Fruit fly (Drosophila melanogaster) whole organism, wandering third instar larva: Measurements from ENCODE around the gene MFS9.

ENCODE experiments used
- Abd-B ChIP-seq: fragments of >200 bp; optimal IDR thresholded peaks from 2 replicates; lab custom pipeline; 2017; ENCODE audit warnings: missing biosample characterization, missing genetic modification characterization
- CG32264 ChIP-seq: fragments of 200-800 bp; sonication (Bioruptor generic); optimal IDR thresholded peaks from 2 replicates; lab custom pipeline; 2016; ENCODE audit warnings: missing biosample characterization, missing genetic modification characterization
- CG9705 ChIP-seq: fragments of 200-800 bp; sonication (Bioruptor generic); optimal IDR thresholded peaks from 2 replicates; lab custom pipeline; 2018; ENCODE audit warnings: missing biosample characterization, mild to moderate bottlenecking, missing genetic modification characterization
- CrebA ChIP-seq: fragments of 200-800 bp; sonication (Bioruptor generic); optimal IDR thresholded peaks from 2 replicates; lab custom pipeline; 2016; ENCODE audit warnings: missing biosample characterization, mild to moderate bottlenecking, missing genetic modification characterization, borderline replicate concordance
- Dfd ChIP-seq: fragments of >200 bp; optimal IDR thresholded peaks from 2 replicates; lab custom pipeline; 2017; ENCODE audit warnings: missing biosample characterization, missing genetic modification characterization
- Dif ChIP-seq: fragments of 200-275, 200-300 bp; sonication (Bioruptor generic); optimal IDR thresholded peaks from 2 replicates; lab custom pipeline; 2018; ENCODE audit warnings: missing biosample characterization, missing genetic modification characterization; ENCODE audit not compliant: partially characterized antibody
- GATAd ChIP-seq: sonication (Bioruptor generic); optimal IDR thresholded peaks from 2 replicates; lab custom pipeline; 2016; ENCODE audit warnings: missing biosample characterization, missing genetic modification characterization
- HLH106 ChIP-seq: fragments of 200-800 bp; optimal IDR thresholded peaks from 3 replicates; lab custom pipeline; 2019; ENCODE audit warnings: missing biosample characterization, mild to moderate bottlenecking, missing genetic modification characterization, moderate library complexity
- Hnf4 ChIP-seq: fragments of 200-800 bp; sonication (Bioruptor generic); optimal IDR thresholded peaks from 2 replicates; lab custom pipeline; 2016; ENCODE audit warnings: missing biosample characterization, mild to moderate bottlenecking, missing genetic modification characterization
- Hr78 ChIP-seq: fragments of >200 bp; optimal IDR thresholded peaks from 2 replicates; lab custom pipeline; 2017; ENCODE audit warnings: missing biosample characterization, missing genetic modification characterization
- Hr83 ChIP-seq: fragments of 200-300 bp; sonication (Bioruptor generic); optimal IDR thresholded peaks from 2 replicates; lab custom pipeline; 2016; ENCODE audit warnings: missing biosample characterization, mild to moderate bottlenecking, missing genetic modification characterization, moderate library complexity; ENCODE audit not compliant: poor library complexity, severe bottlenecking
- Jra ChIP-seq: sonication (Bioruptor generic); optimal IDR thresholded peaks from 2 replicates; lab custom pipeline; 2016; ENCODE audit warnings: missing biosample characterization, missing genetic modification characterization
- Mio ChIP-seq: sonication (Bioruptor generic); optimal IDR thresholded peaks from 2 replicates; lab custom pipeline; 2016; ENCODE audit warnings: missing biosample characterization, missing genetic modification characterization
- Myc ChIP-seq: fragments of >200 bp; optimal IDR thresholded peaks from 2 replicates; lab custom pipeline; 2017
- N ChIP-seq: fragments of >200 bp; optimal IDR thresholded peaks from 2 replicates; lab custom pipeline; 2018; ENCODE audit warnings: missing biosample characterization, missing external identifiers, missing genetic modification characterization
- OdsH ChIP-seq: fragments of 200-800 bp; sonication (Bioruptor generic); optimal IDR thresholded peaks from 2 replicates; lab custom pipeline; 2016; ENCODE audit warnings: missing biosample characterization, mild to moderate bottlenecking, missing genetic modification characterization
- Rel ChIP-seq, 2 experiments: fragments of 200-800 bp; sonication (Bioruptor generic) in 1 of 2; optimal IDR thresholded peaks; 2 replicates in 1 of 2; 3 replicates in 1 of 2; lab custom pipeline; 2016 to 2019; ENCODE audit warnings: mild to moderate bottlenecking in 2 of 2, missing biosample characterization in 2 of 2, missing genetic modification characterization in 2 of 2, moderate library complexity in 1 of 2
- Sp1 ChIP-seq: fragments of 200-800 bp; sonication (Bioruptor generic); optimal IDR thresholded peaks from 3 replicates; lab custom pipeline; 2019; ENCODE audit warnings: missing biosample characterization, mild to moderate bottlenecking, missing genetic modification characterization, moderate library complexity
- Vsx2 ChIP-seq: fragments of 200-300, 225-300 bp; sonication (Bioruptor generic); optimal IDR thresholded peaks from 2 replicates; lab custom pipeline; 2018; ENCODE audit warnings: missing biosample characterization, missing genetic modification characterization; ENCODE audit not compliant: partially characterized antibody
- br ChIP-seq: fragments of 200-800 bp; sonication (Bioruptor generic); optimal IDR thresholded peaks from 2 replicates; lab custom pipeline; 2016; ENCODE audit warnings: missing biosample characterization, missing genetic modification characterization
- brk ChIP-seq: fragments of 200-800 bp; sonication (Bioruptor generic); optimal IDR thresholded peaks from 2 replicates; lab custom pipeline; 2016; ENCODE audit warnings: missing biosample characterization, mild to moderate bottlenecking, missing genetic modification characterization
- dl ChIP-seq, 2 experiments: fragments of 175-275, 200-275 bp in 1 of 2; fragments of 200-275 bp in 1 of 2; sonication (Bioruptor generic); optimal IDR thresholded peaks; lab custom pipeline; 2018; ENCODE audit warnings: mild to moderate bottlenecking in 2 of 2, missing biosample characterization in 2 of 2, missing genetic modification characterization in 2 of 2, moderate library complexity in 2 of 2; ENCODE audit not compliant: partially characterized antibody in 2 of 2, insufficient read depth in 1 of 2
- dmrt93B ChIP-seq: fragments of 200-800 bp; sonication (Bioruptor generic); optimal IDR thresholded peaks from 2 replicates; lab custom pipeline; 2018; ENCODE audit warnings: missing biosample characterization, mild to moderate bottlenecking, missing genetic modification characterization
- dsf ChIP-seq: sonication (Bioruptor generic); optimal IDR thresholded peaks from 2 replicates; lab custom pipeline; 2016; ENCODE audit warnings: missing biosample characterization, missing genetic modification characterization, borderline replicate concordance
- ey ChIP-seq: fragments of 200-800 bp; sonication (Bioruptor generic); optimal IDR thresholded peaks from 2 replicates; lab custom pipeline; 2016; ENCODE audit warnings: missing biosample characterization, missing genetic modification characterization
- foxo ChIP-seq, 2 experiments: fragments of 200-800 bp; sonication (Bioruptor generic); optimal IDR thresholded peaks; 2 replicates in 1 of 2; 3 replicates in 1 of 2; lab custom pipeline; 2016 to 2017; ENCODE audit warnings: missing biosample characterization in 2 of 2, missing genetic modification characterization in 2 of 2
- fru ChIP-seq: fragments of 200-800 bp; sonication (Bioruptor generic); optimal IDR thresholded peaks from 3 replicates; lab custom pipeline; 2016; ENCODE audit warnings: missing biosample characterization, mild to moderate bottlenecking, missing genetic modification characterization
- h ChIP-seq: fragments of 200-800 bp; sonication (Bioruptor generic); optimal IDR thresholded peaks from 3 replicates; lab custom pipeline; 2016; ENCODE audit warnings: missing biosample characterization, mild to moderate bottlenecking, missing genetic modification characterization
- jim ChIP-seq: fragments of 175-275, 200-325 bp; sonication (Bioruptor generic); optimal IDR thresholded peaks from 2 replicates; lab custom pipeline; 2016; ENCODE audit warnings: missing biosample characterization, mild to moderate bottlenecking, missing genetic modification characterization
- lola ChIP-seq: fragments of >200 bp; optimal IDR thresholded peaks from 2 replicates; lab custom pipeline; 2017; ENCODE audit warnings: missing biosample characterization, missing genetic modification characterization
- pan ChIP-seq: fragments of >200 bp; optimal IDR thresholded peaks from 2 replicates; lab custom pipeline; 2017
- psq ChIP-seq: fragments of 200-800 bp; sonication (Bioruptor generic); optimal IDR thresholded peaks from 3 replicates; lab custom pipeline; 2017; ENCODE audit warnings: missing biosample characterization, mild to moderate bottlenecking, missing genetic modification characterization, moderate library complexity
- rgr ChIP-seq: fragments of 200-800 bp; sonication (Bioruptor generic); optimal IDR thresholded peaks from 3 replicates; lab custom pipeline; 2016; ENCODE audit warnings: missing biosample characterization, mild to moderate bottlenecking, missing genetic modification characterization
- sage ChIP-seq: fragments of 200-800 bp; sonication (Bioruptor generic); optimal IDR thresholded peaks from 2 replicates; lab custom pipeline; 2016; ENCODE audit warnings: missing biosample characterization, mild to moderate bottlenecking, missing genetic modification characterization
- sv ChIP-seq: fragments of 200-800 bp; sonication (Bioruptor generic); optimal IDR thresholded peaks from 3 replicates; lab custom pipeline; 2016; ENCODE audit warnings: missing biosample characterization, missing genetic modification characterization
- tai ChIP-seq: sonication (Bioruptor generic); optimal IDR thresholded peaks from 2 replicates; lab custom pipeline; 2016; ENCODE audit warnings: missing biosample characterization, missing genetic modification characterization
- usp ChIP-seq: fragments of >200 bp; optimal IDR thresholded peaks from 2 replicates; lab custom pipeline; 2017; ENCODE audit warnings: missing biosample characterization, missing genetic modification characterization
- woc ChIP-seq: sonication (Bioruptor generic); optimal IDR thresholded peaks from 2 replicates; lab custom pipeline; 2016; ENCODE audit warnings: missing biosample characterization, mild to moderate bottlenecking, missing genetic modification characterization

MFS9 gene

DNA sequence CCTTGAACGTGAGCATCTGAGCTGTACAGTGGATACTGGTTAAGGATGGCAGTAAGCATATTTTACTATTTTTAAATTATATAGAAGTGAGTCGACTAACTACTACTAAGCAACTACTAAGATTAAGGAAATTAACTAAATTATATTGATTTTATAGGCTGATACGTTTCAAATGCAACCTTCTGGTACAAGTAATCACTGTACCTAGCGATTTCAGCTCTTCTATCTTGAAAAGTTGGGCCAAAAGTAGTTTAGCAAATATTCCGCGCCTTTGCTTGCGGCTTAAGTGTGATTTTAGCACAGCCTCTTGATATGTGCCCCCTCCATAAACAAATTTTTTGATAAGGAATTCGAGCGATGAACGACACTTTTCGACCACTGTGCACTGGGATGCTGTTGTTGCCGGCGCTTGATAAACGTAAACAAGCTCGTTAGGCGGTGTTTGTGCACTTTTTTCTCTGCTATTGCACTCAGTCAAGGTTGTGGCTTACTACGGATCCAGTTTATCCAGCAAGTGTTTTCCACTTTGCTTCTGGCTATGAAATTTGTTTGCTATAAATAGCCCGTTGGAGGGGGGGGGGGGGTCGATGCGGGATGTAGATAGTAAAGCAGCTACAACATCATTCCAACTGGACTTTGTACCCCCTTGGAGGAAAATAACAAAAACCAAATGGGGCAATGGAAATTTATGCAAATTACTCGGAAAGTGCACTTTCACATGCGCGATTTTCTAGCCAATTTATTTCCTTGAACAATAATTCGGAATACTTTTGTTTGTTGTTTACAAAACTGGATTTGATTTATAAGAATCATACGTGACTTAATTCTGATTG is 44.2 kb upstream of the MFS9 start:
- TF ChIP-seq woc (GFP tag; lab: Kevin White, UChicago) = peak; percentile 72
- TF ChIP-seq CrebA (GFP tag; lab: Kevin White, UChicago) = no peak
- TF ChIP-seq sv = peak; percentile 37
- TF ChIP-seq fru (GFP tag; lab: Kevin White, UChicago) = peak; percentile 72
- TF ChIP-seq N (GFP tag; lab: Kevin White, UChicago) = no peak
- peak; percentile 9 for TF ChIP-seq Hnf4 (GFP tag; lab: Kevin White, UChicago)
- TF ChIP-seq brk (GFP tag; lab: Kevin White, UChicago) = peak; percentile 14
- TF ChIP-seq Jra = no peak
- peak; percentile 47 for TF ChIP-seq psq (GFP tag; lab: Kevin White, UChicago)
- no peak for TF ChIP-seq jim (GFP tag; lab: Kevin White, UChicago)
- no peak for TF ChIP-seq dl (GFP tag; optimal IDR thresholded peaks at IDR 0.05; lab: Kevin White, UChicago; ENCODE audit: insufficient read depth in 1 of 2, partially characterized antibody in 2 of 2)
- peak; percentile 67 for TF ChIP-seq OdsH (GFP tag; lab: Kevin White, UChicago)
- TF ChIP-seq CG9705 (GFP tag; lab: Kevin White, UChicago) = no peak
- TF ChIP-seq HLH106 (tag; lab: Kevin White, UChicago) = peak; percentile 54
- no peak for TF ChIP-seq Mio (GFP tag; lab: Kevin White, UChicago)
- TF ChIP-seq foxo (GFP tag; optimal IDR thresholded peaks at IDR 0.05; lab: Kevin White, UChicago) = peak in 1 of 2 experiments; percentile 76
- TF ChIP-seq rgr (GFP tag; lab: Kevin White, UChicago) = peak; percentile 60
- no peak for TF ChIP-seq Dfd
- TF ChIP-seq Sp1 = peak; percentile 18
- TF ChIP-seq Myc (lab: Kevin White, UChicago) = no peak
- no peak for TF ChIP-seq Abd-B (GFP tag; lab: Kevin White, UChicago)
- no peak for TF ChIP-seq Hr78 (GFP tag; lab: Kevin White, UChicago)
- TF ChIP-seq ey = peak; percentile 62
- peak; percentile 4 for TF ChIP-seq Dif (GFP tag; lab: Kevin White, UChicago)
- no peak for TF ChIP-seq pan (lab: Kevin White, UChicago)
- TF ChIP-seq Rel (GFP tag; optimal IDR thresholded peaks at IDR 0.05; lab: Kevin White, UChicago) = no peak
- TF ChIP-seq Rel (tag; optimal IDR thresholded peaks at IDR 0.05; lab: Kevin White, UChicago) = no peak
- no peak for TF ChIP-seq GATAd
- TF ChIP-seq dmrt93B (GFP tag; lab: Kevin White, UChicago) = peak; percentile 37
- no peak for TF ChIP-seq sage
- TF ChIP-seq Hr83 (GFP tag; lab: Kevin White, UChicago) = no peak
- no peak for TF ChIP-seq CG32264 (GFP tag; lab: Kevin White, UChicago)
- peak; percentile 82 for TF ChIP-seq h (GFP tag; lab: Kevin White, UChicago)
- TF ChIP-seq usp (GFP tag; lab: Kevin White, UChicago) = no peak
- TF ChIP-seq tai (GFP tag; lab: Kevin White, UChicago) = no peak
- TF ChIP-seq lola = no peak
- TF ChIP-seq dsf (GFP tag; lab: Kevin White, UChicago) = no peak
- no peak for TF ChIP-seq Vsx2 (GFP tag; lab: Kevin White, UChicago)
- TF ChIP-seq br = peak; percentile 55

dm6 chr3R:20555720-20556280 is 43.5 kb upstream of the MFS9 start:
- TF ChIP-seq Mio (GFP tag; lab: Kevin White, UChicago) (no peak), Rel (GFP tag; optimal IDR thresholded peaks at IDR 0.05; lab: Kevin White, UChicago) (peak; percentile 68), Rel (tag; optimal IDR thresholded peaks at IDR 0.05; lab: Kevin White, UChicago) (peak; percentile 15), Vsx2 (GFP tag; lab: Kevin White, UChicago) (no peak), woc (GFP tag; lab: Kevin White, UChicago) (no peak), dl (GFP tag; optimal IDR thresholded peaks at IDR 0.05; lab: Kevin White, UChicago; ENCODE audit: insufficient read depth in 1 of 2, partially characterized antibody in 2 of 2) (no peak), Dfd (no peak), psq (GFP tag; lab: Kevin White, UChicago) (no peak), jim (GFP tag; lab: Kevin White, UChicago) (no peak), Jra (no peak), foxo (GFP tag; optimal IDR thresholded peaks at IDR 0.05; lab: Kevin White, UChicago) (peak in 1 of 2 experiments; percentile 39), CrebA (GFP tag; lab: Kevin White, UChicago) (no peak), fru (GFP tag; lab: Kevin White, UChicago) (no peak), brk (GFP tag; lab: Kevin White, UChicago) (no peak), tai (GFP tag; lab: Kevin White, UChicago) (no peak), dsf (GFP tag; lab: Kevin White, UChicago) (no peak), Hnf4 (GFP tag; lab: Kevin White, UChicago) (no peak), HLH106 (tag; lab: Kevin White, UChicago) (no peak), rgr (GFP tag; lab: Kevin White, UChicago) (no peak), ey (no peak), Sp1 (no peak), usp (GFP tag; lab: Kevin White, UChicago) (no peak), h (GFP tag; lab: Kevin White, UChicago) (no peak), lola (no peak), br (no peak), sv (no peak), OdsH (GFP tag; lab: Kevin White, UChicago) (no peak), Abd-B (GFP tag; lab: Kevin White, UChicago) (no peak), CG32264 (GFP tag; lab: Kevin White, UChicago) (no peak), N (GFP tag; lab: Kevin White, UChicago) (no peak), Hr83 (GFP tag; lab: Kevin White, UChicago) (peak; percentile 32), Myc (lab: Kevin White, UChicago) (no peak), Hr78 (GFP tag; lab: Kevin White, UChicago) (no peak), Dif (GFP tag; lab: Kevin White, UChicago) (peak; percentile 43), sage (no peak), dmrt93B (GFP tag; lab: Kevin White, UChicago) (no peak)
